Fruit fly (Drosophila melanogaster) whole organism, pupa: ENCODE measurements around the gene Ube4A.

Experiments used
- CG10348 ChIP-seq: fragments of 200-800 bp; sonication (Bioruptor generic); IDR thresholded peaks from 2 replicates; pipeline ENCODE4 v1.3.6; 2022; ENCODE audit warnings: missing biosample characterization, missing genetic modification characterization
- CG12605 ChIP-seq: fragments of 200-800 bp; sonication (Bioruptor generic); IDR thresholded peaks from 2 replicates; pipeline ENCODE4 v1.3.6; 2022; ENCODE audit warnings: missing biosample characterization, missing genetic modification characterization
- CG13204 ChIP-seq: fragments of 200-800 bp; sonication (Bioruptor generic); optimal IDR thresholded peaks from 2 replicates; lab custom pipeline; 2018; ENCODE audit warnings: missing biosample characterization, mild to moderate bottlenecking, missing genetic modification characterization, moderate library complexity
- CG14655 ChIP-seq: fragments of 200-800 bp; sonication (Bioruptor generic); optimal IDR thresholded peaks from 3 replicates; lab custom pipeline; 2017; ENCODE audit warnings: mild to moderate bottlenecking, missing biosample characterization, missing genetic modification reagents, missing genetic modification characterization
- CG15710 ChIP-seq: fragments of 200-800 bp; sonication (Bioruptor generic); optimal IDR thresholded peaks from 2 replicates; lab custom pipeline; 2018; ENCODE audit warnings: missing biosample characterization, mild to moderate bottlenecking, missing genetic modification characterization, moderate library complexity
- CG17806 ChIP-seq: fragments of 200-800 bp; sonication (Bioruptor generic); optimal IDR thresholded peaks from 2 replicates; lab custom pipeline; 2018; ENCODE audit warnings: missing biosample characterization, mild to moderate bottlenecking, missing genetic modification characterization, moderate library complexity
- CG32121 ChIP-seq: fragments of 200-800 bp; sonication (Bioruptor generic); IDR thresholded peaks from 2 replicates; pipeline ENCODE4 v1.3.6; 2022; ENCODE audit warnings: missing biosample characterization, missing genetic modification characterization
- CG34367 ChIP-seq: fragments of 200-800 bp; sonication (Bioruptor generic); optimal IDR thresholded peaks from 2 replicates; lab custom pipeline; 2018; ENCODE audit warnings: missing biosample characterization, mild to moderate bottlenecking, missing genetic modification characterization
- CG4496 ChIP-seq: fragments of 200-800 bp; sonication (Bioruptor generic); IDR thresholded peaks from 3 replicates; pipeline ENCODE4 v1.3.6; 2022; ENCODE audit warnings: missing biosample characterization, missing genetic modification characterization
- CG8159 ChIP-seq: fragments of 200-800 bp; sonication (Bioruptor generic); optimal IDR thresholded peaks from 3 replicates; lab custom pipeline; 2018; ENCODE audit warnings: missing biosample characterization, mild to moderate bottlenecking, missing genetic modification characterization, moderate library complexity
- CG8301 ChIP-seq: fragments of 200-800 bp; sonication (Bioruptor generic); optimal IDR thresholded peaks from 2 replicates; lab custom pipeline; 2018; ENCODE audit warnings: missing biosample characterization, mild to moderate bottlenecking, missing genetic modification characterization
- CG9948 ChIP-seq: fragments of 200-800 bp; sonication (Bioruptor generic); optimal IDR thresholded peaks from 2 replicates; lab custom pipeline; 2018; ENCODE audit warnings: missing biosample characterization, mild to moderate bottlenecking, missing genetic modification characterization, moderate library complexity
- D1 ChIP-seq: fragments of 200-800 bp; sonication (Bioruptor generic); optimal IDR thresholded peaks from 2 replicates; lab custom pipeline; 2018; ENCODE audit warnings: missing biosample characterization, mild to moderate bottlenecking, missing genetic modification characterization, moderate library complexity
- EcR ChIP-seq: fragments of 200-800 bp; sonication (Bioruptor generic); optimal IDR thresholded peaks from 3 replicates; lab custom pipeline; 2019; ENCODE audit warnings: missing biosample characterization, missing genetic modification characterization, mild to moderate bottlenecking, moderate library complexity, missing genetic modification reagents
- Ets98B ChIP-seq: fragments of 200-800 bp; sonication (Bioruptor generic); IDR thresholded peaks from 2 replicates; pipeline ENCODE4 v1.3.6; 2022; ENCODE audit warnings: missing biosample characterization, missing genetic modification characterization
- Pif1A ChIP-seq: fragments of 200-800 bp; sonication (Bioruptor generic); optimal IDR thresholded peaks from 3 replicates; lab custom pipeline; 2016; ENCODE audit warnings: missing biosample characterization, missing genetic modification characterization
- Pif1B ChIP-seq: fragments of 200-800 bp; sonication (Bioruptor generic); optimal IDR thresholded peaks from 3 replicates; lab custom pipeline; 2016; ENCODE audit warnings: missing biosample characterization, missing genetic modification characterization
- Snoo ChIP-seq: fragments of 200-800 bp; sonication (Bioruptor generic); optimal IDR thresholded peaks from 3 replicates; lab custom pipeline; 2017; ENCODE audit warnings: missing biosample characterization, mild to moderate bottlenecking, missing genetic modification characterization, inconsistent platforms
- fd96Ca ChIP-seq: fragments of 200-800 bp; sonication (Bioruptor generic); IDR thresholded peaks from 3 replicates; pipeline ENCODE4 v1.3.6; 2022; ENCODE audit warnings: missing biosample characterization, missing genetic modification characterization
- gl ChIP-seq: fragments of 200-800 bp; sonication (Bioruptor generic); optimal IDR thresholded peaks from 2 replicates; lab custom pipeline; 2018; ENCODE audit warnings: missing biosample characterization, mild to moderate bottlenecking, missing genetic modification characterization
- rn ChIP-seq: fragments of 200-800 bp; sonication (Bioruptor generic); IDR thresholded peaks from 2 replicates; pipeline ENCODE4 v1.3.6; 2022; ENCODE audit warnings: missing biosample characterization, missing genetic modification characterization

Gene Ube4A

DNA sequence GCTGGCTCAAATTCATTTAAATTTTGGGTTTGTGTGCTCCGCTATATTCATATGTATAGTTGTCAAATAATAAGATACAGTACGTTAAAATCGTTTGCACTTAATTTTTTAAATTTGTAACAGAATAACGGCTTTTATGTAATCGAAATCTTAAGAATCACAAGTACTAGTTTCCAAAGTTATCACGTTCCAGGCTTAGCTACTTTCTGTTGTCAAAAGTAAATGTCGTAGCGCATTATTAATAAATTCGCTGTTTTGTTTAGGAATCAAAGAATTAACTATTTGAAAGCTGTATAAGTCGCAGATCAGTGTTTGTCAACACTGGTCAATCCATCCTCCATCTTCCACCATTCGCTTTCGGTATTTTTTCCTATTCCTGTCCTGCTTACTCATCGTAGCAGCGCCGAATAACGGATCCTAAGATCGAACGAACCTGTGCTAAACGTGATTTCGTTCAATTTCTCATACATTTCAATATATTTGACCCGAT is 5.3 kb downstream of the Ube4A start, which contains the start of the genes CG13771, CG34310 and cup:
CG13771 (minus strand) TSS at position 51 of the 490 bp plus-strand sequence.
CG34310 (plus strand) TSS at position 103 of the 490 bp plus-strand sequence.
cup (plus strand) TSS at position 103 of the 490 bp plus-strand sequence.
- no peak for TF ChIP-seq CG15710
- TF ChIP-seq Snoo (tag; lab: Kevin White, UChicago) = no peak
- no peak for TF ChIP-seq CG32121 (GFP tag; lab: Robert Waterston, UW)
- no peak for TF ChIP-seq Ets98B (GFP tag; lab: Robert Waterston, UW)
- TF ChIP-seq CG17806 (tag; lab: Kevin White, UChicago) = no peak
- no peak for TF ChIP-seq CG12605 (GFP tag; lab: Robert Waterston, UW)
- no peak for TF ChIP-seq rn (GFP tag; lab: Robert Waterston, UW)
- no peak for TF ChIP-seq CG8159
- TF ChIP-seq Pif1B (GFP tag; lab: Kevin White, UChicago) = no peak
- no peak for TF ChIP-seq CG14655 (GFP tag; lab: Kevin White, UChicago)
- no peak for TF ChIP-seq fd96Ca (GFP tag; lab: Robert Waterston, UW)
- TF ChIP-seq EcR (GFP tag; lab: Kevin White, UChicago) = no peak
- no peak for TF ChIP-seq D1

DNA sequence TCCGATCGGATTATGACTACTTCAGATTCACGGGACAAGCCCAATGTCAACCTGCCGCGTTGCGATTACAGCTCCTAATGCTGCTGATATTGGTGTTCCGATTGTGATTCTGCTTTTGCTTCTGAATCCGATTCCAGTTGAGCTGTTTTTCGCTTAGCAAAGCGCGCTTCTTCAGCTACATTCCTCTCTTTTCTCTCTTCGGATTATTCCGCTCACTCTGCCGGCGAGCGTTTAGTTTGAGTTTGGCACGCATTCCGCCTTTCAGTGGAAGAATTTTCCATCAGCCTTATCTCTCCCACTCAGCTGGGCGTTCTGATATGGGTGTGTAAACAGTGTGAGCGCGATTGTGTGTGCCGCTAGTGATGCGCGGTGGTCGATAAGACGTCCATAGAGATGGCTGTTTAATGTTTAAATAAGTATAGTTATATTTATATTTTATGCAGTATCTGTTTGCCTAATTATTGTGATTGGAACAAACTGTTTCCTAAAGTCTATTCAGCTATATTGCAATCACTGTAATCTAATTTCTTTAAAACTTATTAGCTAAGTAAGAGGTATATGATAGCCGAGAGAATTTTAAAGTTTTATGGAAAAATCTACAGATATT is 9.5 kb downstream of the Ube4A start, which contains the start of gene Galt:
Galt (minus strand) TSS at position 315 of the 607 bp plus-strand sequence.
- TF ChIP-seq CG15710 = peak; percentile 39
- no peak; the same call in 1 of the 2 replicates for TF ChIP-seq Ets98B (GFP tag; lab: Robert Waterston, UW)
- TF ChIP-seq fd96Ca (GFP tag; lab: Robert Waterston, UW) = peak; percentile 6; the same call in 1 of the 3 replicates
- TF ChIP-seq CG4496 (GFP tag; lab: Robert Waterston, UW) = 0 out of 3 replicates have a peak, but pooled peaks have one; percentile 21
- TF ChIP-seq CG8301 (tag; lab: Kevin White, UChicago) = peak; percentile 43
- TF ChIP-seq CG8159 = peak; percentile 58
- no peak for TF ChIP-seq D1
- no peak for TF ChIP-seq CG10348 (GFP tag; lab: Robert Waterston, UW)
- TF ChIP-seq Snoo (tag; lab: Kevin White, UChicago) = peak; percentile 42
- TF ChIP-seq CG9948 (tag; lab: Kevin White, UChicago) = peak; percentile 27
- peak; percentile 37 for TF ChIP-seq CG17806 (tag; lab: Kevin White, UChicago)
- TF ChIP-seq Pif1B (GFP tag; lab: Kevin White, UChicago) = no peak
- no peak for TF ChIP-seq rn (GFP tag; lab: Robert Waterston, UW)
- TF ChIP-seq CG32121 (GFP tag; lab: Robert Waterston, UW) = peak; percentile 36
- no peak for TF ChIP-seq CG13204 (GFP tag; lab: Kevin White, UChicago)

- peak; percentile 36 for TF ChIP-seq EcR (GFP tag; lab: Kevin White, UChicago)
- TF ChIP-seq CG32121 (GFP tag; lab: Robert Waterston, UW) = peak; percentile 11; the same call in 1 of the 2 replicates
- no peak for TF ChIP-seq gl
Measured at dm6 chr2L:6671409-6671808, 13.1 kb downstream of the Ube4A start.

dm6 chr2L:6673211-6674012 is 15.1 kb downstream of the Ube4A start, which contains the start of gene Spn27A:
TSS of gene Spn27A (minus strand) at chr2L:6673347.
- TF ChIP-seq Pif1A (GFP tag; lab: Kevin White, UChicago) = no peak
- peak; percentile 96 for TF ChIP-seq CG13204 (GFP tag; lab: Kevin White, UChicago)
- TF ChIP-seq rn (GFP tag; lab: Robert Waterston, UW) = peak; percentile 44; the same call in 1 of the 2 replicates
- TF ChIP-seq Snoo (tag; lab: Kevin White, UChicago) = peak; percentile 58
- TF ChIP-seq fd96Ca (GFP tag; lab: Robert Waterston, UW) = peak; percentile 80
- TF ChIP-seq CG32121 (GFP tag; lab: Robert Waterston, UW) = peak; percentile 84
- peak; percentile 65 for TF ChIP-seq gl
- no peak for TF ChIP-seq CG14655 (GFP tag; lab: Kevin White, UChicago)
- no peak for TF ChIP-seq CG8301 (tag; lab: Kevin White, UChicago)
- TF ChIP-seq CG12605 (GFP tag; lab: Robert Waterston, UW) = peak; percentile 71
- TF ChIP-seq CG10348 (GFP tag; lab: Robert Waterston, UW) = no peak
- no peak for TF ChIP-seq D1
- TF ChIP-seq CG17806 (tag; lab: Kevin White, UChicago) = peak; percentile 72
- TF ChIP-seq CG4496 (GFP tag; lab: Robert Waterston, UW) = peak; percentile 76
- peak; percentile 45 for TF ChIP-seq EcR (GFP tag; lab: Kevin White, UChicago)
- peak; percentile 70 for TF ChIP-seq CG9948 (tag; lab: Kevin White, UChicago)
- peak; percentile 60 for TF ChIP-seq CG34367 (tag; lab: Kevin White, UChicago)
- TF ChIP-seq Ets98B (GFP tag; lab: Robert Waterston, UW) = peak; percentile 75
- no peak for TF ChIP-seq CG8159
- peak; percentile 67 for TF ChIP-seq CG15710
- peak; percentile 70 for TF ChIP-seq Pif1B (GFP tag; lab: Kevin White, UChicago)

DNA sequence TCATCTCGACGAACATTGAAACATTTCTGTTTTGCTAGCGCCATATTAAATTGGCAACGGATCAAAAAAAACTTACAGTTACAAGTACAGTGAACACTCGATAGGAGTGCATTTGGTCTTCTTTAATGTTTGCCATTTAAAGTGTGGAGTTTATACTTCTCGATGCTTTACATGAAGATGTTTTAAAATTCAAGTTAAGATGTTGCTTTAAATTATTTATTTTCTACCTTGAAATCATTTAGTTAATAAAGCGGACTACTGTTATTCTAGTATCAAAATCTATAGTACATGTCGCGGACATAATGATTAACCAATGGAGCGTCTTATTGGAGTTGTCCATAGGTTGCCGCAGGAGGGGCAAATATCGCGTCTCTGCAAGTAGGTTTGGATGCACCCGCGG is 18.2 kb downstream of the Ube4A start, which contains the start of gene cort:
cort (minus strand) TSS at position 101 of the 400 bp plus-strand sequence.
- TF ChIP-seq Pif1B (GFP tag; lab: Kevin White, UChicago) (no peak), D1 (no peak), CG8301 (tag; lab: Kevin White, UChicago) (no peak), CG4496 (GFP tag; lab: Robert Waterston, UW) (no peak), CG15710 (no peak), Snoo (tag; lab: Kevin White, UChicago) (no peak), CG14655 (GFP tag; lab: Kevin White, UChicago) (no peak), gl (no peak)
